Fruit fly (Drosophila melanogaster) whole organism, adult: Measurements from ENCODE around the gene Prdm13.

Experiments used
- CG14711 ChIP-seq: fragments of 200-800 bp; sonication (Bioruptor generic); optimal IDR thresholded peaks from 2 replicates; lab custom pipeline; 2018; ENCODE audit warnings: missing biosample characterization, mild to moderate bottlenecking, missing genetic modification characterization, moderate library complexity
- CG1620 ChIP-seq: fragments of 200-800 bp; sonication (Bioruptor generic); optimal IDR thresholded peaks from 2 replicates; lab custom pipeline; 2016; ENCODE audit warnings: missing biosample characterization, missing genetic modification characterization
- CG7101 ChIP-seq: fragments of 200-800 bp; sonication (Bioruptor generic); optimal IDR thresholded peaks from 2 replicates; lab custom pipeline; 2018; ENCODE audit warnings: missing biosample characterization, mild to moderate bottlenecking, missing genetic modification characterization, moderate library complexity
- Mnt ChIP-seq: fragments of 200-800 bp; sonication (Bioruptor generic); optimal IDR thresholded peaks from 2 replicates; lab custom pipeline; 2016; ENCODE audit warnings: missing biosample characterization, mild to moderate bottlenecking, missing genetic modification characterization
- bab1 ChIP-seq: fragments of 200-800 bp; sonication (Bioruptor generic); optimal IDR thresholded peaks from 3 replicates; lab custom pipeline; 2019; ENCODE audit warnings: missing biosample characterization, mild to moderate bottlenecking, missing genetic modification characterization, moderate library complexity
- cnc ChIP-seq, 2 experiments: fragments of >200 bp; optimal IDR thresholded peaks; 2 replicates each; lab custom pipeline; 2017
- kay ChIP-seq: fragments of 200-800 bp; sonication (Bioruptor generic); peaks from one replicate; lab custom pipeline; 2016; ENCODE audit warnings: missing biosample characterization, missing genetic modification characterization, borderline replicate concordance
- toe ChIP-seq: fragments of 200-800 bp; sonication (Bioruptor generic); optimal IDR thresholded peaks from 2 replicates; lab custom pipeline; 2016; ENCODE audit warnings: missing biosample characterization, missing genetic modification characterization

- TF ChIP-seq bab1 (peak; percentile 84), cnc (optimal IDR thresholded peaks at IDR 0.05; lab: Kevin White, UChicago) (no peak), CG7101 (tag; lab: Kevin White, UChicago) (peak; percentile 74), Mnt (GFP tag; lab: Kevin White, UChicago) (peak; percentile 100), kay (GFP tag; lab: Kevin White, UChicago) (no peak), toe (GFP tag; lab: Kevin White, UChicago) (peak; percentile 60), CG1620 (GFP tag; lab: Kevin White, UChicago) (peak; percentile 76), CG14711 (peak; percentile 74)
Observed at dm6 chr3L:6184884-6185438, 22.0 kb downstream of the Prdm13 start, which contains the start of the genes D19B and CG43293.
